Fruit fly (Drosophila melanogaster) whole organism, prepupa: ENCODE data around the gene Blos2.

Source experiments
- Eip75B ChIP-seq: fragments of 200-800 bp; sonication (Bioruptor generic); optimal IDR thresholded peaks from 3 replicates; lab custom pipeline; 2016; ENCODE audit warnings: missing biosample characterization, missing genetic modification characterization
- pdm3 ChIP-seq: fragments of 200-800 bp; sonication (Bioruptor generic); optimal IDR thresholded peaks from 3 replicates; lab custom pipeline; 2016; ENCODE audit warnings: missing biosample characterization, missing genetic modification characterization

- TF ChIP-seq pdm3 (GFP tag; lab: Kevin White, UChicago) = no peak
- no peak for TF ChIP-seq Eip75B
These were observed 4.5 kb downstream of the Blos2 start for dm6 chr3L:11065850-11066249.
